Fruit fly (Drosophila melanogaster): ENCODE results near the gene CG32104.
A peak's percentile ranks its signal among the peaks of the same experiment; 100 is the strongest.

The CG32104 gene

dm6 chr3L:12350307-12350706, 48.8 kb downstream of the CG32104 start (continued):
- TF ChIP-seq dpn (GFP tag; optimal IDR thresholded peaks at IDR 0.05) = peak in 1 of 2 experiments; percentile 36
- TF ChIP-seq cato (GFP tag; optimal IDR thresholded peaks at IDR 0.05; ENCODE audit: borderline replicate concordance) = no peak
- TF ChIP-seq jing (GFP tag; optimal IDR thresholded peaks at IDR 0.05) = no peak
- no peak for TF ChIP-seq Atf-2 (GFP tag; optimal IDR thresholded peaks at IDR 0.05)
- TF ChIP-seq E2f2 (GFP tag; IDR thresholded peaks at IDR 0.05) = no peak
- peak in 1 of 2 experiments; percentile 21 for TF ChIP-seq Pdp1 (GFP tag; optimal IDR thresholded peaks at IDR 0.05)
- no peak for TF ChIP-seq CG7963 (GFP tag; IDR thresholded peaks at IDR 0.05; ENCODE audit: partially characterized antibody)
- TF ChIP-seq fd3F (GFP tag; optimal IDR thresholded peaks at IDR 0.05) = peak; percentile 2
- TF ChIP-seq exex (tag; optimal IDR thresholded peaks at IDR 0.05) = no peak
- peak; percentile 19 for TF ChIP-seq odd (GFP tag; optimal IDR thresholded peaks at IDR 0.05)
- peak in 1 of 2 experiments; percentile 10 for TF ChIP-seq Hr51 (GFP tag; optimal IDR thresholded peaks at IDR 0.05)
- no peak for TF ChIP-seq cas (GFP tag; IDR thresholded peaks at IDR 0.05)
- TF ChIP-seq dati (GFP tag; IDR thresholded peaks at IDR 0.05) = no peak
- no peak for TF ChIP-seq CG42726 (GFP tag; IDR thresholded peaks at IDR 0.05; ENCODE audit: partially characterized antibody)
- TF ChIP-seq caup (GFP tag; optimal IDR thresholded peaks at IDR 0.05; ENCODE audit: severe bottlenecking) = peak; percentile 73
- TF ChIP-seq luna (GFP tag; optimal IDR thresholded peaks at IDR 0.05) = no peak
